Fruit fly (Drosophila melanogaster): Measurements from ENCODE around the gene CG4842.
A peak's percentile ranks its signal among the peaks of the same experiment; 100 is the strongest.

Gene CG4842

DNA sequence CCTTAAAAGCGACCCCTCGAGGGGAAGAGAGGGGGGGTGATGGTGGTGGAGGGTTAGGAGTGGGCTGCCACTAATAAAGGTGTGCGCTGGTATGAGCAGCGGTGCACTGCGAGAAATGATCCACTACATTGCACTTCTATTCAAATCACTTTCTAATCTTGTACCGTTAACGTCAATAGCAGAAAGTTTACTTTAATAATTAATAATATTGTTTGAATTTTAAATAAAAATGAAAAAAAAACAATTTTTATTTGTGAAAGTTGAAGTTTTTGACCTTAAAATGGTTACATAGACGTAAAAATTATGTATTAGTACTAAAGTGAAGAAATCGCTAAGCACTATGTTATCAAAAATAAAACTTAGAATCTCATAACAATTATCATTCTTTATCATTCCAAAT lies 24.7 kb downstream of the CG4842 start (continued):
- TF ChIP-seq Trl (optimal IDR thresholded peaks at IDR 0.05): no peak
- no peak for TF ChIP-seq Trl (GFP tag; optimal IDR thresholded peaks at IDR 0.05)
- TF ChIP-seq CG7839 (tag; optimal IDR thresholded peaks at IDR 0.05): peak; percentile 40
- TF ChIP-seq YL-1 (GFP tag; optimal IDR thresholded peaks at IDR 0.05): no peak
- TF ChIP-seq Sox100B (GFP tag; optimal IDR thresholded peaks at IDR 0.05): peak; percentile 29
- peak; percentile 12 for TF ChIP-seq fd96Cb (tag; optimal IDR thresholded peaks at IDR 0.05)
- no peak for TF ChIP-seq CG12744 (GFP tag; optimal IDR thresholded peaks at IDR 0.05)
- TF ChIP-seq crp (GFP tag; optimal IDR thresholded peaks at IDR 0.05): no peak
- TF ChIP-seq MESR4 (GFP tag; optimal IDR thresholded peaks at IDR 0.05): no peak
- TF ChIP-seq p53 (GFP tag; optimal IDR thresholded peaks at IDR 0.05): no peak
- TF ChIP-seq CG17361 (GFP tag; IDR thresholded peaks at IDR 0.05): peak; percentile 61; the same call in 2 of the 3 replicates
- TF ChIP-seq bowl (GFP tag; IDR thresholded peaks at IDR 0.05): no peak
- no peak for TF ChIP-seq CG1602 (GFP tag; optimal IDR thresholded peaks at IDR 0.05)
- TF ChIP-seq CG3847 (GFP tag; IDR thresholded peaks at IDR 0.05): no peak
- 0 out of 2 replicates have a peak, but pooled peaks have one; percentile 12 for TF ChIP-seq E2f1 (GFP tag; IDR thresholded peaks at IDR 0.05)
- TF ChIP-seq CG10209 (GFP tag; optimal IDR thresholded peaks at IDR 0.05): no peak
- peak; percentile 10 for TF ChIP-seq bcd (GFP tag; optimal IDR thresholded peaks at IDR 0.05)
- TF ChIP-seq bigmax (GFP tag; optimal IDR thresholded peaks at IDR 0.05): no peak
- TF ChIP-seq eyg (GFP tag; optimal IDR thresholded peaks at IDR 0.05): no peak
- TF ChIP-seq CG10979 (tag; optimal IDR thresholded peaks at IDR 0.05): peak; percentile 37
- no peak for TF ChIP-seq ham (GFP tag; IDR thresholded peaks at IDR 0.05)
- TF ChIP-seq CG8388 (GFP tag; optimal IDR thresholded peaks at IDR 0.05): no peak
- no peak for TF ChIP-seq zfh1 (GFP tag; IDR thresholded peaks at IDR 0.05)
- TF ChIP-seq Blimp-1 (GFP tag; optimal IDR thresholded peaks at IDR 0.05): peak; percentile 5
- peak; percentile 47 for TF ChIP-seq Meics (GFP tag; optimal IDR thresholded peaks at IDR 0.05)
- TF ChIP-seq CG33213 (GFP tag; optimal IDR thresholded peaks at IDR 0.05): no peak
- TF ChIP-seq Atf6 (GFP tag; IDR thresholded peaks at IDR 0.05): no peak
- TF ChIP-seq CG4404 (GFP tag; IDR thresholded peaks at IDR 0.05): no peak
- no peak for TF ChIP-seq Camta (GFP tag; optimal IDR thresholded peaks at IDR 0.05)
- TF ChIP-seq CG30020 (tag; optimal IDR thresholded peaks at IDR 0.05): no peak
- TF ChIP-seq cas (GFP tag; IDR thresholded peaks at IDR 0.05): no peak
- no peak for TF ChIP-seq CG15479 (GFP tag; optimal IDR thresholded peaks at IDR 0.05)
- peak; percentile 17; the same call in 1 of the 2 replicates for TF ChIP-seq CG6689 (GFP tag; IDR thresholded peaks at IDR 0.05)
- no peak for TF ChIP-seq CG4282 (GFP tag; optimal IDR thresholded peaks at IDR 0.05)
- TF ChIP-seq CG14014 (GFP tag; IDR thresholded peaks at IDR 0.05): no peak
- peak in 1 of 2 experiments; percentile 30 for TF ChIP-seq Hr51 (GFP tag; optimal IDR thresholded peaks at IDR 0.05)
- no peak for TF ChIP-seq CG11723 (GFP tag; optimal IDR thresholded peaks at IDR 0.05)
- TF ChIP-seq CG9727 (GFP tag; optimal IDR thresholded peaks at IDR 0.05): peak; percentile 30
- no peak for TF ChIP-seq caup (GFP tag; optimal IDR thresholded peaks at IDR 0.05; ENCODE audit: severe bottlenecking)
- no peak for TF ChIP-seq emc (GFP tag; optimal IDR thresholded peaks at IDR 0.05)
- no peak for TF ChIP-seq H2.0 (GFP tag; IDR thresholded peaks at IDR 0.05)
- no peak for TF ChIP-seq CG16863 (GFP tag; optimal IDR thresholded peaks at IDR 0.05)
- no peak for TF ChIP-seq pan (optimal IDR thresholded peaks at IDR 0.05)
- TF ChIP-seq pan (GFP tag; optimal IDR thresholded peaks at IDR 0.05 in 1 of 2, IDR thresholded peaks at IDR 0.05 in 1 of 2): peak in 1 of 2 experiments; percentile 31
- TF ChIP-seq CG2129 (GFP tag; IDR thresholded peaks at IDR 0.05; ENCODE audit: partially characterized antibody): no peak
- peak; percentile 27 for TF ChIP-seq CG2712 (tag; optimal IDR thresholded peaks at IDR 0.05)
- peak; percentile 62 for TF ChIP-seq CG2678 (tag; optimal IDR thresholded peaks at IDR 0.05)
- 0 out of 2 replicates have a peak, but pooled peaks have one; percentile 22 for TF ChIP-seq Ptx1 (GFP tag; IDR thresholded peaks at IDR 0.05)
- no peak for TF ChIP-seq CG2199 (GFP tag; IDR thresholded peaks at IDR 0.05)
- no peak for TF ChIP-seq CG18476 (GFP tag; optimal IDR thresholded peaks at IDR 0.05)
- TF ChIP-seq sd (tag; optimal IDR thresholded peaks at IDR 0.05): no peak
- no peak for TF ChIP-seq CG7372 (GFP tag; IDR thresholded peaks at IDR 0.05)

Data from whole organism, embryonic.